Worm (Caenorhabditis elegans): ENCODE data around the gene ZC155.2.

DNA sequence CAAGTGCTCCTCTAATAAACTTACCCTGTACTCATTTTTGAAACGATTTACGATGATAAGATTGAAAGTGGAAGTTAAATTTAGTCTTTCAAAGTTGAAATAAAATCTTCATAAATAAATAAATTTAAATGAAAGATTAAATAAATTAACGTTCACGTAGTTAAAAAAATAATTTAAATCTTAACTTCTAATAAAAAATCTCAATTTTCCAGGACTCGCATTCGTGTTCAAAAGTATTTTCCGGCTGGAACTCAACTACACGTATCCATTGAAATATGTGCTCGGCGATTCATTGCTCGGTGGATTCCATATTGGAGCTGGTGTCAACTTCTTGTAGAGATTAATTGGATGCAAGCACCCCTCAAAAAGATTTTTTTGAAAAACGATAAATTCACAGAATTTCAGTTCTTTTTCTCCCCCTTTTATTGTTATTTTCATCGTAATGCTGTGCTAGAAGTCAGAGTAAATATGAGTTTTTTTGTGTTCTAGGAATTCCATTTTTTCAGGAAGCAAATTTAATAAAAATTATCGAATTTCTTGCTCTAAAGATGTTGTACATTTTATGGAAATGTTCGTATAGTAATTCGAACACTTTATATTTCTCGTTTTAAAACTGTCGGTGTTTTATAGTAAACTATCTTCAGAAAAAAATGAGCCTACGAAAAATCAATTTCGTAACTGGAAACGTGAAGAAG is 44.7 kb downstream of the ZC155.2 start, which contains the start of the genes C34E10.9 and hap-1:
- TF ChIP-seq unc-39 (tag; optimal IDR thresholded peaks at IDR 0.05) = no peak
- TF ChIP-seq nhr-12 (tag; optimal IDR thresholded peaks at IDR 0.05) = no peak
- no peak for TF ChIP-seq snpc-4 (tag; optimal IDR thresholded peaks at IDR 0.05)
